Fruit fly (Drosophila melanogaster): ENCODE data around the gene dos.

Gene dos

DNA sequence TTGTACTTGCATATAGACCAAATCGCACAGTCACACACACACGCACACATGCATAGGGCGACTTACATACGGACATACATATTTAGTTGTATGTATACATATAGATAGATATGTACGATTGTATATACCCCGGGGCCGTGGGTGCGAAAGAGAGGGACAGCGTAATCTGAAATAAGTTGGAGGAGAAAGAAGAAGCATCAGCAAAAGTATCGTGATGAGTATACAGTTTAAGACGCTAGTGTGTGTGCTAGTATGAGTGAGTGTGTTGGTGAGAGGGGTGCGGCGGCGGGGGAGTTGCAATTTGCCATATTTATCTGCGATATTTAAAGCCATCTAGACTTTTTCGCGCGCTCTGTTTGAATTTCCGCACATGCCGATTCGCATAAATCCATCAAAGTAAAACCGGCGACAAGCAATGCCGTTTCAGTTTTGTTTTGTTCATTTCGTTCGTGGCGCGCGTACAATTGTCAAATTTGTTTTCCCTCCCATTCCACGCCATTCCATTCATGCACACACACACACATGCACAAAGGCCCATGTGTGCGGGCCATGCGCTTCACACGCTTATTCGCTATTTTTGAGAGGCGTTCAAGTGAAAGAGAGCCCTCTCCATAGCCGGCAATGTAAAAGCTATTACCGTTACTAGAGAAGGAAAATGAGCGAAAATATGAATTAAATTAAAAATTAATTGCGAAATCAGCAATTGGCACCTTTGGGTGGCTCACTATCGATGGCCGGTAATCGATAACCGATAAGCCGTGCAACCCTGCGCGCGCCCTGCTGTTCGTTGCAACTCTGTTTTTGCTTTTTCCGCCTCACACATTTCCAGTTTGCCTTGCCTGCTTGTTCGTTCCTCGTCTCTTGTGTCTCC, 46.0 kb downstream of the dos start (continued):
- TF ChIP-seq CG2712 (tag; optimal IDR thresholded peaks at IDR 0.05) (peak; percentile 64), CG14441 (GFP tag; IDR thresholded peaks at IDR 0.05) (peak; percentile 68), CG2199 (GFP tag; IDR thresholded peaks at IDR 0.05) (peak; percentile 65; the same call in 1 of the 3 replicates), Six4 (GFP tag; optimal IDR thresholded peaks at IDR 0.05) (peak; percentile 69), croc (GFP tag; conservative IDR thresholded peaks at IDR 0.05) (0 out of 3 replicates have a peak, but pooled peaks have one; percentile 19), NK7.1 (GFP tag; optimal IDR thresholded peaks at IDR 0.05) (peak; percentile 76), CG31224 (GFP tag; IDR thresholded peaks at IDR 0.05) (peak; percentile 75), Asciz (GFP tag; optimal IDR thresholded peaks at IDR 0.05) (peak; percentile 74), bowl (GFP tag; IDR thresholded peaks at IDR 0.05) (no peak; the same call in 1 of the 2 replicates), CG4730 (GFP tag; IDR thresholded peaks at IDR 0.05) (peak; percentile 38; the same call in 1 of the 2 replicates), HLHmδ (GFP tag; optimal IDR thresholded peaks at IDR 0.05) (peak; percentile 97), esg (GFP tag; conservative IDR thresholded peaks at IDR 0.05) (no peak), hkb (optimal IDR thresholded peaks at IDR 0.05) (no peak), hkb (GFP tag; IDR thresholded peaks at IDR 0.05) (peak; percentile 78), inv (GFP tag; IDR thresholded peaks at IDR 0.05; ENCODE audit: partially characterized antibody) (peak; percentile 71), wor (GFP tag; IDR thresholded peaks at IDR 0.05) (0 out of 2 replicates have a peak, but pooled peaks have one; percentile 18), BtbVII (GFP tag; optimal IDR thresholded peaks at IDR 0.05) (peak; percentile 90), Jarid2 (GFP tag; optimal IDR thresholded peaks at IDR 0.05) (peak; percentile 59), CG11398 (GFP tag; optimal IDR thresholded peaks at IDR 0.05) (peak; percentile 67), Lpt (GFP tag; optimal IDR thresholded peaks at IDR 0.05) (no peak), Nf-YC (tag; optimal IDR thresholded peaks at IDR 0.05) (peak; percentile 59), her (GFP tag; optimal IDR thresholded peaks at IDR 0.05) (peak; percentile 78), CG6689 (GFP tag; IDR thresholded peaks at IDR 0.05) (peak; percentile 61), HmgZ (tag; optimal IDR thresholded peaks at IDR 0.05) (peak; percentile 75), fru (optimal IDR thresholded peaks at IDR 0.05) (no peak), Doc3 (GFP tag; IDR thresholded peaks at IDR 0.05; ENCODE audit: partially characterized antibody) (peak; percentile 66; the same call in 2 of the 3 replicates), bsh (GFP tag; optimal IDR thresholded peaks at IDR 0.05) (peak in 1 of 2 experiments; percentile 74), aop (GFP tag; IDR thresholded peaks at IDR 0.05) (no peak), toy (GFP tag; IDR thresholded peaks at IDR 0.05) (peak; percentile 64; the same call in 1 of the 2 replicates), lola (GFP tag; optimal IDR thresholded peaks at IDR 0.05) (peak in 2 of 3 experiments; percentile 47 to 53), Side (GFP tag; optimal IDR thresholded peaks at IDR 0.05) (peak; percentile 83), Ets65A (GFP tag) (peak; percentile 98), CG4820 (GFP tag; optimal IDR thresholded peaks at IDR 0.05) (peak; percentile 40), Hmx (GFP tag; optimal IDR thresholded peaks at IDR 0.05) (no peak), H2.0 (GFP tag; IDR thresholded peaks at IDR 0.05) (peak; percentile 71), Doc2 (GFP tag; IDR thresholded peaks at IDR 0.05) (no peak), B-H2 (GFP tag; optimal IDR thresholded peaks at IDR 0.05) (peak; percentile 91), CG33557 (GFP tag; optimal IDR thresholded peaks at IDR 0.05) (peak; percentile 88), CG10979 (tag; optimal IDR thresholded peaks at IDR 0.05) (peak; percentile 67), p53 (GFP tag; optimal IDR thresholded peaks at IDR 0.05) (peak; percentile 65), chif (GFP tag; optimal IDR thresholded peaks at IDR 0.05) (peak; percentile 66 to 68), CG4360 (GFP tag; IDR thresholded peaks at IDR 0.05) (peak; percentile 44; the same call in 1 of the 2 replicates), Fer3 (tag; optimal IDR thresholded peaks at IDR 0.05) (peak; percentile 81), pzg (GFP tag; optimal IDR thresholded peaks at IDR 0.05) (peak; percentile 72), Deaf1 (tag; optimal IDR thresholded peaks at IDR 0.05) (peak; percentile 27), pita (GFP tag; optimal IDR thresholded peaks at IDR 0.05) (no peak), crp (GFP tag; optimal IDR thresholded peaks at IDR 0.05) (peak in 1 of 2 experiments; percentile 74), CG1792 (GFP tag; optimal IDR thresholded peaks at IDR 0.05) (peak; percentile 53), Camta (GFP tag; optimal IDR thresholded peaks at IDR 0.05) (peak; percentile 78)
